Fruit fly (Drosophila melanogaster) whole organism, embryonic: Measurements from ENCODE around the gene CG5180.

Source experiments
- Bdp1 ChIP-seq: fragments of 200-800 bp; sonication (Bioruptor generic); optimal IDR thresholded peaks from 3 replicates; lab custom pipeline; 2016; ENCODE audit warnings: missing biosample characterization, missing genetic modification characterization
- Bgb ChIP-seq: fragments of 200-800 bp; sonication (Bioruptor generic); IDR thresholded peaks from 2 replicates; pipeline ENCODE4 v1.3.6; 2022; ENCODE audit warnings: missing biosample characterization, missing genetic modification characterization; ENCODE audit not compliant: partially characterized antibody
- Bteb2 ChIP-seq: fragments of 200-800 bp; sonication (Bioruptor generic); optimal IDR thresholded peaks from 2 replicates; lab custom pipeline; 2016; ENCODE audit warnings: missing biosample characterization, missing genetic modification characterization
- CG10959 ChIP-seq: fragments of 200-800 bp; sonication (Bioruptor generic); IDR thresholded peaks from 2 replicates; pipeline ENCODE4 v1.3.6; 2022; ENCODE audit warnings: missing biosample characterization, missing genetic modification characterization
- CG12299 ChIP-seq: fragments of 200-800 bp; sonication (Bioruptor generic); optimal IDR thresholded peaks from 2 replicates; lab custom pipeline; 2018; ENCODE audit warnings: missing biosample characterization, mild to moderate bottlenecking, missing genetic modification characterization
- CG12659 ChIP-seq: fragments of 200-800 bp; sonication (Bioruptor generic); optimal IDR thresholded peaks from 3 replicates; lab custom pipeline; 2017; ENCODE audit warnings: mild to moderate bottlenecking, missing biosample characterization, missing genetic modification reagents, missing genetic modification characterization
- CG13123 ChIP-seq: fragments of 200-800 bp; sonication (Bioruptor generic); optimal IDR thresholded peaks from 2 replicates; lab custom pipeline; 2016; ENCODE audit warnings: missing biosample characterization, missing genetic modification characterization
- CG13296 ChIP-seq: fragments of 200-800 bp; sonication (Bioruptor generic); optimal IDR thresholded peaks from 3 replicates; lab custom pipeline; 2018; ENCODE audit warnings: missing biosample characterization, mild to moderate bottlenecking, missing genetic modification characterization
- CG14667 ChIP-seq: fragments of 200-800 bp; sonication (Bioruptor generic); IDR thresholded peaks from 2 replicates; pipeline ENCODE4 v1.3.6; 2022; ENCODE audit warnings: missing biosample characterization, missing genetic modification characterization
- CG1602 ChIP-seq: fragments of 200-800 bp; sonication (Bioruptor generic); optimal IDR thresholded peaks from 3 replicates; lab custom pipeline; 2016; ENCODE audit warnings: missing biosample characterization, missing genetic modification characterization
- CG16815 ChIP-seq: fragments of 200-800 bp; sonication (Bioruptor generic); optimal IDR thresholded peaks from 3 replicates; lab custom pipeline; 2017; ENCODE audit warnings: missing biosample characterization, mild to moderate bottlenecking, missing genetic modification characterization
- CG17568 ChIP-seq: fragments of 200-800 bp; sonication (Bioruptor generic); optimal IDR thresholded peaks from 2 replicates; lab custom pipeline; 2018; ENCODE audit warnings: missing biosample characterization, mild to moderate bottlenecking, missing genetic modification characterization, moderate library complexity
- CG18262 ChIP-seq: fragments of 200-800 bp; optimal IDR thresholded peaks from 3 replicates; lab custom pipeline; 2019; ENCODE audit warnings: missing biosample characterization, mild to moderate bottlenecking, missing genetic modification characterization, moderate library complexity
- CG18599 ChIP-seq: fragments of 200-800 bp; sonication (Bioruptor generic); optimal IDR thresholded peaks from 3 replicates; lab custom pipeline; 2017; ENCODE audit warnings: missing biosample characterization, missing genetic modification characterization, mild to moderate bottlenecking, moderate library complexity, missing genetic modification reagents
- CG3163 ChIP-seq: fragments of 200-800 bp; sonication (Bioruptor generic); optimal IDR thresholded peaks from 3 replicates; lab custom pipeline; 2016; ENCODE audit warnings: missing biosample characterization, missing genetic modification characterization
- CG34376 ChIP-seq: fragments of 200-800 bp; sonication (Bioruptor generic); optimal IDR thresholded peaks from 2 replicates; lab custom pipeline; 2018; ENCODE audit warnings: missing biosample characterization, mild to moderate bottlenecking, missing genetic modification characterization
- CG3995 ChIP-seq: fragments of 200-800 bp; sonication (Bioruptor generic); optimal IDR thresholded peaks from 3 replicates; lab custom pipeline; 2016; ENCODE audit warnings: missing biosample characterization, missing genetic modification characterization
- CG43689 ChIP-seq: fragments of 200-800 bp; sonication (Bioruptor generic); IDR thresholded peaks from 2 replicates; pipeline ENCODE4 v1.3.6; 2022; ENCODE audit warnings: missing biosample characterization, missing genetic modification characterization
- CG4854 ChIP-seq: fragments of 200-800 bp; sonication (Bioruptor generic); optimal IDR thresholded peaks from 2 replicates; lab custom pipeline; 2016; ENCODE audit warnings: missing biosample characterization, missing genetic modification characterization, inconsistent platforms
- CG6683 ChIP-seq: fragments of 200-800 bp; sonication (Bioruptor generic); optimal IDR thresholded peaks from 2 replicates; lab custom pipeline; 2017; ENCODE audit warnings: missing biosample characterization, mild to moderate bottlenecking, missing genetic modification characterization, missing genetic modification reagents
- CG6813 ChIP-seq: fragments of 200-800 bp; sonication (Bioruptor generic); optimal IDR thresholded peaks from 2 replicates; lab custom pipeline; 2017; ENCODE audit warnings: missing biosample characterization, missing genetic modification characterization, mild to moderate bottlenecking, moderate library complexity, missing genetic modification reagents
- CG8478 ChIP-seq: fragments of >200 bp; optimal IDR thresholded peaks from 2 replicates; lab custom pipeline; 2018
- E2f1 ChIP-seq: fragments of 200-800 bp; sonication (Bioruptor generic); IDR thresholded peaks from 2 replicates; pipeline ENCODE4 v1.3.6; 2022; ENCODE audit warnings: missing biosample characterization, missing genetic modification characterization
- H2.0 ChIP-seq: fragments of 200-800 bp; sonication (Bioruptor generic); IDR thresholded peaks from 2 replicates; pipeline ENCODE4 v1.3.6; 2022; ENCODE audit warnings: missing biosample characterization, missing genetic modification characterization
- Hmr ChIP-seq: fragments of 200-800 bp; sonication (Bioruptor generic); optimal IDR thresholded peaks from 3 replicates; lab custom pipeline; 2017; ENCODE audit warnings: mild to moderate bottlenecking, missing biosample characterization, missing genetic modification reagents, missing genetic modification characterization
- Jarid2 ChIP-seq: fragments of 200-800 bp; sonication (Bioruptor generic); optimal IDR thresholded peaks from 3 replicates; lab custom pipeline; 2017; ENCODE audit warnings: mild to moderate bottlenecking, missing biosample characterization, missing genetic modification reagents, missing genetic modification characterization
- Lim3 ChIP-seq: fragments of 200-800 bp; sonication (Bioruptor generic); IDR thresholded peaks from 2 replicates; pipeline ENCODE4 v1.3.6; 2022; ENCODE audit warnings: missing biosample characterization, missing genetic modification characterization
- Sox100B ChIP-seq: fragments of 200-800 bp; sonication (Bioruptor generic); optimal IDR thresholded peaks from 3 replicates; lab custom pipeline; 2018; ENCODE audit warnings: missing biosample characterization, mild to moderate bottlenecking, missing genetic modification characterization
- Tbp ChIP-seq: fragments of >200 bp; optimal IDR thresholded peaks from 2 replicates; lab custom pipeline; 2018; ENCODE audit warnings: missing biosample characterization, missing genetic modification characterization
- ab ChIP-seq: fragments of 200-800 bp; sonication (Bioruptor generic); optimal IDR thresholded peaks from 2 replicates; lab custom pipeline; 2016; ENCODE audit warnings: missing biosample characterization, missing genetic modification characterization
- aop ChIP-seq: fragments of 200-800 bp; sonication (Bioruptor generic); IDR thresholded peaks from 2 replicates; pipeline ENCODE4 v1.3.6; 2022; ENCODE audit warnings: missing biosample characterization, missing genetic modification characterization
- ap ChIP-seq: fragments of 200-800 bp; sonication (Bioruptor generic); IDR thresholded peaks from 2 replicates; pipeline ENCODE4 v1.3.6; 2022; ENCODE audit warnings: missing biosample characterization, missing genetic modification characterization
- cas ChIP-seq: fragments of 200-800 bp; sonication (Bioruptor generic); IDR thresholded peaks from 2 replicates; pipeline ENCODE4 v1.3.6; 2022; ENCODE audit warnings: missing biosample characterization, missing genetic modification characterization
- chn ChIP-seq: fragments of 200-800 bp; sonication (Bioruptor generic); optimal IDR thresholded peaks from 2 replicates; lab custom pipeline; 2016; ENCODE audit warnings: missing biosample characterization, missing genetic modification characterization
- crc ChIP-seq: fragments of 200-800 bp; sonication (Bioruptor generic); optimal IDR thresholded peaks from 2 replicates; lab custom pipeline; 2016; ENCODE audit warnings: missing biosample characterization, missing genetic modification characterization
- fd64A ChIP-seq: fragments of 200-800 bp; sonication (Bioruptor generic); optimal IDR thresholded peaks from 3 replicates; lab custom pipeline; 2018; ENCODE audit warnings: missing biosample characterization, mild to moderate bottlenecking, missing genetic modification characterization
- fu2 ChIP-seq: fragments of 200-800 bp; sonication (Bioruptor generic); optimal IDR thresholded peaks from 2 replicates; lab custom pipeline; 2016; ENCODE audit warnings: missing biosample characterization, missing genetic modification characterization
- gcm ChIP-seq: fragments of 200-800 bp; sonication (Bioruptor generic); optimal IDR thresholded peaks from 2 replicates; lab custom pipeline; 2019; ENCODE audit warnings: missing biosample characterization, mild to moderate bottlenecking, missing genetic modification characterization, moderate library complexity
- ham ChIP-seq: fragments of 200-800 bp; sonication (Bioruptor generic); IDR thresholded peaks from 2 replicates; pipeline ENCODE4 v1.3.6; 2022; ENCODE audit warnings: missing biosample characterization, missing genetic modification characterization
- her ChIP-seq: fragments of 200-800 bp; sonication (Bioruptor generic); optimal IDR thresholded peaks from 2 replicates; lab custom pipeline; 2016; ENCODE audit warnings: missing biosample characterization, missing genetic modification characterization
- lola ChIP-seq, 3 experiments: fragments of >200 bp in 2 of 3; fragments of 200-800 bp in 1 of 3; sonication (Bioruptor generic) in 1 of 3; optimal IDR thresholded peaks; 2 replicates each; lab custom pipeline; 2017 to 2019; ENCODE audit warnings: missing biosample characterization in 3 of 3, missing genetic modification characterization in 3 of 3, mild to moderate bottlenecking in 1 of 3, moderate library complexity in 1 of 3
- mld ChIP-seq: fragments of 200-800 bp; sonication (Bioruptor generic); IDR thresholded peaks from 3 replicates; pipeline ENCODE4 v1.3.6; 2022; ENCODE audit warnings: missing biosample characterization, missing genetic modification characterization; ENCODE audit not compliant: partially characterized antibody
- nerfin-2 ChIP-seq: fragments of 200-800 bp; sonication (Bioruptor generic); IDR thresholded peaks from 2 replicates; pipeline ENCODE4 v1.3.6; 2022; ENCODE audit warnings: missing biosample characterization, missing genetic modification characterization; ENCODE audit not compliant: partially characterized antibody
- otp ChIP-seq: fragments of 200-800 bp; sonication (Bioruptor generic); IDR thresholded peaks from 3 replicates; pipeline ENCODE4, ENCODE4 v1.3.6; 2022; ENCODE audit warnings: missing biosample characterization, missing genetic modification characterization
- pan ChIP-seq, 4 experiments: fragments of >200 bp in 3 of 4; fragments of 200-800 bp in 1 of 4; sonication (Bioruptor generic) in 1 of 4; optimal IDR thresholded peaks in 3 of 4; IDR thresholded peaks in 1 of 4; 2 replicates each; pipeline versions ENCODE4 v1.3.6 to Lab custom; 2017 to 2022; ENCODE audit warnings: missing biosample characterization in 2 of 4, missing genetic modification characterization in 2 of 4, mixed read lengths in 1 of 4
- peb ChIP-seq: fragments of 200-800 bp; sonication (Bioruptor generic); IDR thresholded peaks from 2 replicates; pipeline ENCODE4 v1.3.6; 2022; ENCODE audit warnings: missing biosample characterization, missing genetic modification characterization
- row ChIP-seq: fragments of 200-800 bp; sonication (Bioruptor generic); IDR thresholded peaks from 3 replicates; pipeline ENCODE4 v1.3.6; 2022; ENCODE audit warnings: missing biosample characterization, missing genetic modification characterization
- unc-4 ChIP-seq: fragments of 200-800 bp; sonication (Bioruptor generic); IDR thresholded peaks from 2 replicates; pipeline ENCODE4 v1.3.6; 2022; ENCODE audit warnings: missing biosample characterization, missing genetic modification characterization; ENCODE audit not compliant: partially characterized antibody
- wor ChIP-seq: fragments of 200-800 bp; sonication (Bioruptor generic); IDR thresholded peaks from 2 replicates; pipeline ENCODE4 v1.3.6; 2022; ENCODE audit warnings: missing biosample characterization, missing genetic modification characterization
- zfh2 ChIP-seq: fragments of 200-800 bp; sonication (Bioruptor generic); optimal IDR thresholded peaks from 2 replicates; lab custom pipeline; 2016; ENCODE audit warnings: missing biosample characterization, missing genetic modification characterization

Gene CG5180

DNA sequence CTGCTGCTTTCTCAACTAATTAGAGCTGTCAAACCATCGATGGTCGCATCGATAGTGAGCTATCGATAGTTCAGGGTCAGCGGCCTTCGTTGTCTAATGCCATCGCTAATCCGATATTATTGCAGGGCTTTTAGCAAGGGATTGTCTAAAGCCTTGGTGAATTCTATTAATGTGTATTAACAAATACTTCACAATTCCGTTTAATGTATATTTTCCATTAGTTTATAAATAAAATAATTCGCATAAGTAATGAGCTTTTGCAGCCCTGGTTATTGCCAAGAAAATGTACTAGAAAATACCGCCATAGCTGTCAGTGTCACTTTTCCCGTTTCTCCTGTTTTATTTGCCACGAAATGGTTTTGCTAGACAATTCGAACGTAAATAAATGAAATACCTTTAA is 22.1 kb downstream of the CG5180 start, which contains the start of the genes EloB and Srp14 (continued):
- TF ChIP-seq CG13296 (GFP tag; lab: Kevin White, UChicago) (peak; percentile 81), CG8478 (lab: Kevin White, UChicago) (no peak), Bgb (GFP tag; lab: Robert Waterston, UW) (peak; percentile 97), E2f1 (GFP tag; lab: Robert Waterston, UW) (peak; percentile 77), CG16815 (GFP tag; lab: Kevin White, UChicago) (peak; percentile 46), Bdp1 (GFP tag; lab: Kevin White, UChicago) (peak; percentile 74), lola (GFP tag; optimal IDR thresholded peaks at IDR 0.05; lab: Kevin White, UChicago) (peak in 1 of 3 experiments; percentile 77), Hmr (GFP tag; lab: Kevin White, UChicago) (no peak), gcm (GFP tag; lab: Kevin White, UChicago) (peak; percentile 82), CG18599 (no peak), peb (no peak), Bteb2 (peak; percentile 82), CG12659 (GFP tag; lab: Kevin White, UChicago) (peak; percentile 90), H2.0 (GFP tag; lab: Robert Waterston, UW) (peak; percentile 70), CG6813 (GFP tag; lab: Kevin White, UChicago) (peak; percentile 33), Jarid2 (GFP tag; lab: Kevin White, UChicago) (no peak), ap (0 out of 2 replicates have a peak, but pooled peaks have one; percentile 33), CG4854 (peak; percentile 67), CG12299 (tag; lab: Kevin White, UChicago) (peak; percentile 81), CG34376 (GFP tag; lab: Kevin White, UChicago) (peak; percentile 75), mld (GFP tag; lab: Robert Waterston, UW) (peak; percentile 92), Lim3 (GFP tag; lab: Robert Waterston, UW) (no peak), Tbp (GFP tag; lab: Kevin White, UChicago) (no peak), cas (GFP tag; lab: Robert Waterston, UW) (peak; percentile 55; the same call in 1 of the 2 replicates), CG43689 (peak; percentile 53; the same call in 1 of the 2 replicates), crc (GFP tag; lab: Kevin White, UChicago) (no peak), Sox100B (GFP tag; lab: Kevin White, UChicago) (no peak), ham (GFP tag; lab: Robert Waterston, UW) (no peak), her (GFP tag; lab: Kevin White, UChicago) (peak; percentile 65), row (peak; percentile 91), ab (GFP tag; lab: Kevin White, UChicago) (no peak), CG3163 (GFP tag; lab: Kevin White, UChicago) (peak; percentile 17), fu2 (peak; percentile 73), wor (GFP tag; lab: Robert Waterston, UW) (0 out of 2 replicates have a peak, but pooled peaks have one; percentile 33), chn (GFP tag; lab: Kevin White, UChicago) (peak; percentile 90), CG6683 (GFP tag; lab: Kevin White, UChicago) (peak; percentile 45), CG14667 (GFP tag; lab: Robert Waterston, UW) (peak; percentile 56), CG3995 (GFP tag; lab: Kevin White, UChicago) (peak; percentile 32), CG18262 (peak; percentile 77), aop (no peak), fd64A (GFP tag; lab: Kevin White, UChicago) (no peak), CG17568 (GFP tag; lab: Kevin White, UChicago) (no peak), pan (optimal IDR thresholded peaks at IDR 0.05; lab: Kevin White, UChicago) (no peak), pan (GFP tag; optimal IDR thresholded peaks at IDR 0.05 in 1 of 2, IDR thresholded peaks at IDR 0.05 in 1 of 2) (peak in 1 of 2 experiments; percentile 70), unc-4 (GFP tag; lab: Robert Waterston, UW) (peak; percentile 98), CG1602 (GFP tag; lab: Kevin White, UChicago) (peak; percentile 79), nerfin-2 (peak; percentile 88), CG13123 (GFP tag; lab: Kevin White, UChicago) (peak; percentile 59), zfh2 (GFP tag; lab: Kevin White, UChicago) (peak; percentile 90), CG10959 (GFP tag; lab: Robert Waterston, UW) (peak; percentile 70), otp (peak; percentile 66; the same call in 2 of the 3 replicates)
